Worm (Caenorhabditis elegans): Measurements from ENCODE around the gene srd-58.

The srd-58 gene

ce11 chrII:7197434-7197833, 7.4 kb downstream of the srd-58 start:
- TF ChIP-seq nhr-2 (tag; optimal IDR thresholded peaks at IDR 0.05) (no peak), unc-120 (tag; optimal IDR thresholded peaks at IDR 0.05; ENCODE audit: poor library complexity, severe bottlenecking) (no peak), mab-5 (tag; optimal IDR thresholded peaks at IDR 0.05) (no peak), unc-39 (tag; optimal IDR thresholded peaks at IDR 0.05) (no peak), ceh-39 (tag; optimal IDR thresholded peaks at IDR 0.05) (no peak), flh-1 (GFP tag; optimal IDR thresholded peaks at IDR 0.05) (no peak), sem-2 (GFP tag; optimal IDR thresholded peaks at IDR 0.05) (no peak), lsy-2 (tag; optimal IDR thresholded peaks at IDR 0.05) (no peak), elt-1 (tag; optimal IDR thresholded peaks at IDR 0.05; ENCODE audit: borderline replicate concordance, insufficient read depth) (no peak), nhr-12 (tag; optimal IDR thresholded peaks at IDR 0.05) (no peak), nhr-76 (tag; optimal IDR thresholded peaks at IDR 0.05) (no peak)

ce11 chrII:7196040-7196439, 8.8 kb downstream of the srd-58 start, which contains the start of gene maoc-1:
Gene maoc-1, plus strand, starts transcription at chrII:7196276.
- TF ChIP-seq sem-2 (GFP tag; optimal IDR thresholded peaks at IDR 0.05) (no peak), ham-2 (GFP tag; optimal IDR thresholded peaks at IDR 0.05) (no peak), unc-120 (tag; optimal IDR thresholded peaks at IDR 0.05; ENCODE audit: poor library complexity, severe bottlenecking) (no peak), mep-1 (tag; optimal IDR thresholded peaks at IDR 0.05) (no peak), zip-8 (tag; optimal IDR thresholded peaks at IDR 0.05) (no peak), elt-1 (tag; optimal IDR thresholded peaks at IDR 0.05; ENCODE audit: borderline replicate concordance, insufficient read depth) (no peak), unc-39 (tag; optimal IDR thresholded peaks at IDR 0.05) (no peak), nhr-237 (tag; optimal IDR thresholded peaks at IDR 0.05) (no peak), nhr-76 (tag; optimal IDR thresholded peaks at IDR 0.05) (no peak), nhr-2 (tag; optimal IDR thresholded peaks at IDR 0.05) (no peak), ceh-39 (tag; optimal IDR thresholded peaks at IDR 0.05) (no peak), elt-3 (tag; optimal IDR thresholded peaks at IDR 0.05) (no peak), ztf-11 (tag; optimal IDR thresholded peaks at IDR 0.05) (no peak), cnd-1 (tag; optimal IDR thresholded peaks at IDR 0.05) (no peak)

ce11 chrII:7195541-7195940, 9.3 kb downstream of the srd-58 start, which contains the start of gene acdh-12:
Gene acdh-12, minus strand, starts transcription at chrII:7195641.
- TF ChIP-seq lin-32 (GFP tag; optimal IDR thresholded peaks at IDR 0.05), result no peak
- TF ChIP-seq unc-39 (tag; optimal IDR thresholded peaks at IDR 0.05), result no peak
- TF ChIP-seq M03D4.4 (tag; optimal IDR thresholded peaks at IDR 0.05), result no peak
- no peak for TF ChIP-seq blmp-1 (tag; optimal IDR thresholded peaks at IDR 0.05)
- no peak for TF ChIP-seq nhr-28 (tag; optimal IDR thresholded peaks at IDR 0.05)
- TF ChIP-seq ceh-39 (tag; optimal IDR thresholded peaks at IDR 0.05), result no peak
- TF ChIP-seq tbx-8 (GFP tag; optimal IDR thresholded peaks at IDR 0.05), result no peak
- no peak for TF ChIP-seq cnd-1 (tag; optimal IDR thresholded peaks at IDR 0.05)
- TF ChIP-seq mab-5 (tag; optimal IDR thresholded peaks at IDR 0.05), result no peak
- no peak for TF ChIP-seq ceh-83 (GFP tag; optimal IDR thresholded peaks at IDR 0.05)
- TF ChIP-seq ces-1 (GFP tag; optimal IDR thresholded peaks at IDR 0.05), result no peak

ce11 chrII:7189120-7189519, 15.7 kb downstream of the srd-58 start, which contains the start of gene E04F6.4:
Gene E04F6.4, plus strand, starts transcription at chrII:7189420.
- TF ChIP-seq M03D4.4 (tag; optimal IDR thresholded peaks at IDR 0.05) (no peak), lin-32 (GFP tag; optimal IDR thresholded peaks at IDR 0.05) (no peak), nhr-12 (tag; optimal IDR thresholded peaks at IDR 0.05) (no peak), lin-13 (tag; optimal IDR thresholded peaks at IDR 0.05) (no peak)

ce11 chrII:7187110-7187509, 17.7 kb downstream of the srd-58 start, which contains the start of gene C27H5.6:
Gene C27H5.6, minus strand, starts transcription at chrII:7187210.
- TF ChIP-seq pha-4 (tag; optimal IDR thresholded peaks at IDR 0.05), result no peak

ce11 chrII:7186117-7186516, 18.7 kb downstream of the srd-58 start:
- TF ChIP-seq sem-2 (GFP tag; optimal IDR thresholded peaks at IDR 0.05) (no peak), nhr-2 (tag; optimal IDR thresholded peaks at IDR 0.05) (no peak), M03D4.4 (tag; optimal IDR thresholded peaks at IDR 0.05) (no peak), lin-13 (tag; optimal IDR thresholded peaks at IDR 0.05) (no peak), flh-1 (GFP tag; optimal IDR thresholded peaks at IDR 0.05) (no peak), sptf-1 (tag; optimal IDR thresholded peaks at IDR 0.05) (no peak)

All from whole organism, mixed stage, embryonic.